Fruit fly (Drosophila melanogaster) whole organism, embryonic: ENCODE data around the gene CG45676.

Experiments
- CG10147 ChIP-seq: fragments of 200-800 bp; sonication (Bioruptor generic); optimal IDR thresholded peaks from 2 replicates; lab custom pipeline; 2019; ENCODE audit warnings: missing biosample characterization, mild to moderate bottlenecking, missing genetic modification characterization, moderate library complexity
- CG11504 ChIP-seq: fragments of 200-800 bp; sonication (Bioruptor generic); optimal IDR thresholded peaks from 3 replicates; lab custom pipeline; 2019; ENCODE audit warnings: missing biosample characterization, mild to moderate bottlenecking, missing genetic modification characterization, moderate library complexity
- CG12391 ChIP-seq: fragments of 200-800 bp; sonication (Bioruptor generic); optimal IDR thresholded peaks from 3 replicates; lab custom pipeline; 2018; ENCODE audit warnings: missing biosample characterization, mild to moderate bottlenecking, missing genetic modification characterization, moderate library complexity
- CG13287 ChIP-seq: fragments of 200-800 bp; sonication (Bioruptor generic); IDR thresholded peaks from 2 replicates; pipeline ENCODE4 v1.3.6; 2022; ENCODE audit warnings: missing biosample characterization, missing genetic modification characterization; ENCODE audit not compliant: partially characterized antibody
- CG14014 ChIP-seq: fragments of 200-800 bp; sonication (Bioruptor generic); IDR thresholded peaks from 2 replicates; pipeline ENCODE4 v1.3.6; 2022; ENCODE audit warnings: missing biosample characterization, missing genetic modification characterization
- CG14860 ChIP-seq: fragments of 200-800 bp; sonication (Bioruptor generic); IDR thresholded peaks from 3 replicates; pipeline ENCODE4 v1.3.6; 2022; ENCODE audit warnings: missing biosample characterization, missing genetic modification characterization; ENCODE audit not compliant: partially characterized antibody
- CG15269 ChIP-seq: fragments of 200-800 bp; sonication (Bioruptor generic); optimal IDR thresholded peaks from 2 replicates; lab custom pipeline; 2018; ENCODE audit warnings: missing biosample characterization, mild to moderate bottlenecking, missing genetic modification characterization, moderate library complexity
- CG1603 ChIP-seq: fragments of 200-800 bp; sonication (Bioruptor generic); optimal IDR thresholded peaks from 2 replicates; lab custom pipeline; 2019; ENCODE audit warnings: missing biosample characterization, mild to moderate bottlenecking, missing genetic modification characterization, moderate library complexity
- CG31224 ChIP-seq: fragments of 200-800 bp; sonication (Bioruptor generic); IDR thresholded peaks from 2 replicates; pipeline ENCODE4 v1.3.6; 2022; ENCODE audit warnings: missing biosample characterization, missing genetic modification characterization
- CG3281 ChIP-seq: fragments of 200-800 bp; sonication (Bioruptor generic); optimal IDR thresholded peaks from 3 replicates; lab custom pipeline; 2017; ENCODE audit warnings: missing biosample characterization, mild to moderate bottlenecking, missing genetic modification characterization
- CG3838 ChIP-seq: fragments of 200-800 bp; sonication (Bioruptor generic); optimal IDR thresholded peaks from 3 replicates; lab custom pipeline; 2016; ENCODE audit warnings: missing biosample characterization, missing genetic modification characterization
- CG42726 ChIP-seq: fragments of 200-800 bp; sonication (Bioruptor generic); IDR thresholded peaks from 2 replicates; pipeline ENCODE4 v1.3.6; 2022; ENCODE audit warnings: missing biosample characterization, missing genetic modification characterization; ENCODE audit not compliant: partially characterized antibody
- CG6791 ChIP-seq: fragments of 200-800 bp; sonication (Bioruptor generic); IDR thresholded peaks from 3 replicates; pipeline ENCODE4 v1.3.6; 2022; ENCODE audit warnings: missing biosample characterization, missing genetic modification characterization; ENCODE audit not compliant: partially characterized antibody
- CG7786 ChIP-seq: fragments of 200-800 bp; sonication (Bioruptor generic); optimal IDR thresholded peaks from 2 replicates; lab custom pipeline; 2016; ENCODE audit warnings: missing biosample characterization, missing genetic modification characterization
- CG7963 ChIP-seq: fragments of 200-800 bp; sonication (Bioruptor generic); IDR thresholded peaks from 3 replicates; pipeline ENCODE4 v1.3.6; 2022; ENCODE audit warnings: missing biosample characterization, missing genetic modification characterization; ENCODE audit not compliant: partially characterized antibody
- CG8089 ChIP-seq: fragments of 200-800 bp; sonication (Bioruptor generic); optimal IDR thresholded peaks from 3 replicates; lab custom pipeline; 2016; ENCODE audit warnings: missing biosample characterization, missing genetic modification characterization
- CG8924 ChIP-seq: fragments of 200-800 bp; optimal IDR thresholded peaks from 3 replicates; lab custom pipeline; 2019; ENCODE audit warnings: missing biosample characterization, mild to moderate bottlenecking, missing genetic modification characterization, moderate library complexity
- D19A ChIP-seq: fragments of 200-800 bp; optimal IDR thresholded peaks from 3 replicates; lab custom pipeline; 2019; ENCODE audit warnings: missing biosample characterization, mild to moderate bottlenecking, missing genetic modification characterization, moderate library complexity
- Doc2 ChIP-seq: fragments of 200-800 bp; sonication (Bioruptor generic); IDR thresholded peaks from 2 replicates; pipeline ENCODE4 v1.3.6; 2022; ENCODE audit warnings: missing biosample characterization, missing genetic modification characterization
- HLH54F ChIP-seq: fragments of 200-800 bp; sonication (Bioruptor generic); optimal IDR thresholded peaks from 3 replicates; lab custom pipeline; 2016; ENCODE audit warnings: missing biosample characterization, missing genetic modification characterization
- Kr ChIP-seq: fragments of 200-800 bp; sonication (Bioruptor generic); optimal IDR thresholded peaks from 2 replicates; lab custom pipeline; 2017; ENCODE audit warnings: missing biosample characterization, mild to moderate bottlenecking, missing genetic modification characterization
- MESR4 ChIP-seq: fragments of 200-800 bp; sonication (Bioruptor generic); optimal IDR thresholded peaks from 2 replicates; lab custom pipeline; 2018; ENCODE audit warnings: missing biosample characterization, mild to moderate bottlenecking, missing genetic modification characterization, moderate library complexity
- Mad ChIP-seq: fragments of 200-800 bp; sonication (Bioruptor generic); optimal IDR thresholded peaks from 2 replicates; lab custom pipeline; 2016; ENCODE audit warnings: missing biosample characterization, missing genetic modification characterization
- Myb ChIP-seq: fragments of 200-800 bp; sonication (Bioruptor generic); optimal IDR thresholded peaks from 2 replicates; lab custom pipeline; 2016; ENCODE audit warnings: missing biosample characterization, missing genetic modification characterization
- NFAT ChIP-seq: fragments of 200-800 bp; sonication (Bioruptor generic); IDR thresholded peaks from 2 replicates; pipeline ENCODE4 v1.3.6; 2022; ENCODE audit warnings: missing biosample characterization, missing genetic modification characterization
- PHDP ChIP-seq: fragments of 200-800 bp; sonication (Bioruptor generic); optimal IDR thresholded peaks from 3 replicates; lab custom pipeline; 2018; ENCODE audit warnings: missing biosample characterization, mild to moderate bottlenecking, missing genetic modification characterization, moderate library complexity
- Vsx1 ChIP-seq: fragments of 200-800 bp; sonication (Bioruptor generic); optimal IDR thresholded peaks from 2 replicates; lab custom pipeline; 2017; ENCODE audit warnings: missing biosample characterization, mild to moderate bottlenecking, missing genetic modification characterization, missing genetic modification reagents
- amos ChIP-seq: fragments of 200-800 bp; sonication (Bioruptor generic); IDR thresholded peaks from 2 replicates; pipeline ENCODE4 v1.3.6; 2022; ENCODE audit warnings: missing biosample characterization, missing genetic modification characterization; ENCODE audit not compliant: partially characterized antibody
- chinmo ChIP-seq: fragments of 200-800 bp; sonication (Bioruptor generic); IDR thresholded peaks from 4 replicates; pipeline ENCODE4 v1.3.6; 2022; ENCODE audit warnings: missing biosample characterization, missing genetic modification characterization; ENCODE audit not compliant: partially characterized antibody
- dysf ChIP-seq: fragments of 200-800 bp; sonication (Bioruptor generic); IDR thresholded peaks from 3 replicates; pipeline ENCODE4 v1.3.6; 2022; ENCODE audit warnings: missing biosample characterization, missing genetic modification characterization
- esg ChIP-seq: fragments of 200-800 bp; sonication (Bioruptor generic); conservative IDR thresholded peaks from 2 replicates; pipeline ENCODE4 v1.3.6; 2022; ENCODE audit warnings: missing biosample characterization, missing genetic modification characterization
- fd96Cb ChIP-seq: fragments of 200-800 bp; sonication (Bioruptor generic); optimal IDR thresholded peaks from 2 replicates; lab custom pipeline; 2018; ENCODE audit warnings: missing biosample characterization, mild to moderate bottlenecking, missing genetic modification characterization, moderate library complexity
- ftz-f1 ChIP-seq: fragments of 200-800 bp; sonication (Bioruptor generic); optimal IDR thresholded peaks from 2 replicates; lab custom pipeline; 2016; ENCODE audit warnings: missing biosample characterization, missing genetic modification characterization
- fu2 ChIP-seq: fragments of 200-800 bp; sonication (Bioruptor generic); optimal IDR thresholded peaks from 2 replicates; lab custom pipeline; 2016; ENCODE audit warnings: missing biosample characterization, missing genetic modification characterization
- gro ChIP-seq: fragments of 200-800 bp; sonication (Bioruptor generic); optimal IDR thresholded peaks from 2 replicates; lab custom pipeline; 2016; ENCODE audit warnings: missing biosample characterization, missing genetic modification characterization
- gt ChIP-seq: fragments of 200-800 bp; sonication (Bioruptor generic); IDR thresholded peaks from 2 replicates; pipeline ENCODE4 v1.3.6; 2022; ENCODE audit warnings: missing biosample characterization, missing genetic modification characterization
- hb ChIP-seq: fragments of 200-800 bp; sonication (Bioruptor generic); IDR thresholded peaks from 3 replicates; pipeline ENCODE4 v1.3.6; 2022; ENCODE audit warnings: missing biosample characterization, missing genetic modification characterization; ENCODE audit not compliant: partially characterized antibody
- hbn ChIP-seq: fragments of 200-800 bp; sonication (Bioruptor generic); IDR thresholded peaks from 2 replicates; pipeline ENCODE4 v1.3.6; 2022; ENCODE audit warnings: missing biosample characterization, missing genetic modification characterization; ENCODE audit not compliant: partially characterized antibody
- inv ChIP-seq: fragments of 200-800 bp; sonication (Bioruptor generic); IDR thresholded peaks from 2 replicates; pipeline ENCODE4 v1.3.6; 2022; ENCODE audit warnings: missing biosample characterization, missing genetic modification characterization; ENCODE audit not compliant: partially characterized antibody
- pros ChIP-seq: fragments of 200-800 bp; sonication (Bioruptor generic); optimal IDR thresholded peaks from 3 replicates; lab custom pipeline; 2019; ENCODE audit warnings: missing biosample characterization, mild to moderate bottlenecking, missing genetic modification characterization, moderate library complexity
- pzg ChIP-seq: fragments of 200-800 bp; sonication (Bioruptor generic); optimal IDR thresholded peaks from 3 replicates; lab custom pipeline; 2018; ENCODE audit warnings: missing biosample characterization, mild to moderate bottlenecking, missing genetic modification characterization, moderate library complexity
- slbo ChIP-seq: fragments of 200-800 bp; sonication (Bioruptor generic); IDR thresholded peaks from 2 replicates; pipeline ENCODE4 v1.3.6; 2022; ENCODE audit warnings: missing biosample characterization, missing genetic modification characterization
- ssp ChIP-seq: fragments of 200-800 bp; sonication (Bioruptor generic); IDR thresholded peaks from 2 replicates; pipeline ENCODE4 v1.3.6; 2022; ENCODE audit warnings: missing biosample characterization, missing genetic modification characterization
- stc ChIP-seq: fragments of 200-800 bp; sonication (Bioruptor generic); IDR thresholded peaks from 2 replicates; pipeline ENCODE4 v1.3.6; 2022; ENCODE audit warnings: missing biosample characterization, missing genetic modification characterization
- tll ChIP-seq, 2 experiments: fragments of 200-800 bp in 1 of 2; fragments of >200 bp in 1 of 2; sonication (Bioruptor generic) in 1 of 2; optimal IDR thresholded peaks; 2 replicates each; lab custom pipeline; 2017 to 2019; ENCODE audit warnings: missing biosample characterization in 2 of 2, missing genetic modification characterization in 2 of 2, mild to moderate bottlenecking in 1 of 2, moderate library complexity in 1 of 2
- tna ChIP-seq: fragments of 200-800 bp; sonication (Bioruptor generic); IDR thresholded peaks from 2 replicates; pipeline ENCODE4 v1.3.6; 2022; ENCODE audit warnings: missing biosample characterization, missing genetic modification characterization; ENCODE audit not compliant: partially characterized antibody
- trem ChIP-seq: fragments of 200-800 bp; optimal IDR thresholded peaks from 3 replicates; lab custom pipeline; 2019; ENCODE audit warnings: missing biosample characterization, mild to moderate bottlenecking, missing genetic modification characterization, moderate library complexity
- trh ChIP-seq: fragments of 200-800 bp; sonication (Bioruptor generic); optimal IDR thresholded peaks from 2 replicates; lab custom pipeline; 2016; ENCODE audit warnings: missing biosample characterization, missing genetic modification characterization
- vvl ChIP-seq: fragments of 200-800 bp; sonication (Bioruptor generic); IDR thresholded peaks from 2 replicates; pipeline ENCODE4 v1.3.6; 2022; ENCODE audit warnings: missing biosample characterization, missing genetic modification characterization

Gene CG45676

DNA sequence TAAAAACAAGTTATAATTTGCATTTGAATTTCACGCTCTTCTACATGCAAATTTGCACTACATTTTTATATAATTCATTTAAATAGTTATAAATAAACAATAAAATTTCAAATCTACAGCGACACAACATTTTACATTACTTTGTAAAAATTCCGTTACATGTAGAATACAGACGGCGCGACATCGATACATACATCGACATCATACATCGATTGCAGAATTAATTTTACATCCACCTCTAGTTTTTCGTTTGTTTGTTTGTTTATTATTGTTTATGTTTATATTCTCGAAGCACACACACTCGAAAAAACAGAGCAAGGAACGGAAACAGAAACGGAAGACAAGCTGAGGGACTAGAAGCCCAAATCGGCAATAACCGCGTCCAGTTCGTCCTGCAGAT is 18.8 kb downstream of the CG45676 start, which contains the start of gene CG17230 (continued):
- TF ChIP-seq gro (GFP tag; lab: Kevin White, UChicago): peak; percentile 1
- peak; percentile 28; the same call in 1 of the 2 replicates for TF ChIP-seq tna (GFP tag; lab: Robert Waterston, UW)
- TF ChIP-seq CG14860 (GFP tag; lab: Robert Waterston, UW): peak; percentile 72; the same call in 2 of the 3 replicates
- no peak for TF ChIP-seq fu2 (GFP tag; lab: Kevin White, UChicago)
- TF ChIP-seq vvl: 0 out of 2 replicates have a peak, but pooled peaks have one; percentile 8
- no peak for TF ChIP-seq CG14014 (GFP tag; lab: Robert Waterston, UW)
- TF ChIP-seq CG3281 (GFP tag; lab: Kevin White, UChicago): no peak
- TF ChIP-seq D19A (tag; lab: Kevin White, UChicago): no peak
- no peak for TF ChIP-seq HLH54F (GFP tag; lab: Kevin White, UChicago)
- TF ChIP-seq MESR4 (GFP tag; lab: Kevin White, UChicago): peak; percentile 32
- TF ChIP-seq slbo (GFP tag; lab: Robert Waterston, UW): peak; percentile 10; the same call in 1 of the 2 replicates
- peak; percentile 72 for TF ChIP-seq CG3838 (GFP tag; lab: Kevin White, UChicago)
- no peak for TF ChIP-seq Kr
- TF ChIP-seq trh (GFP tag; lab: Kevin White, UChicago): no peak
- no peak for TF ChIP-seq CG15269 (tag; lab: Kevin White, UChicago)
- peak; percentile 60; the same call in 1 of the 4 replicates for TF ChIP-seq chinmo (GFP tag; lab: Robert Waterston, UW)
- TF ChIP-seq CG1603 (tag; lab: Kevin White, UChicago): peak; percentile 38
- TF ChIP-seq CG8924: peak; percentile 71
- TF ChIP-seq CG11504 (tag; lab: Kevin White, UChicago): peak; percentile 31
- peak; percentile 82 for TF ChIP-seq hbn (GFP tag; lab: Robert Waterston, UW)
- TF ChIP-seq trem (tag; lab: Kevin White, UChicago): peak; percentile 38
- peak; percentile 41 for TF ChIP-seq pzg (GFP tag; lab: Kevin White, UChicago)
- no peak for TF ChIP-seq NFAT
- no peak for TF ChIP-seq fd96Cb (tag; lab: Kevin White, UChicago)
- TF ChIP-seq CG7963 (GFP tag; lab: Robert Waterston, UW): peak; percentile 63; the same call in 2 of the 3 replicates
- no peak for TF ChIP-seq CG10147 (GFP tag; lab: Kevin White, UChicago)
- TF ChIP-seq ftz-f1 (GFP tag; lab: Kevin White, UChicago): no peak
- no peak for TF ChIP-seq Mad
- no peak for TF ChIP-seq CG8089
- no peak for TF ChIP-seq stc (GFP tag; lab: Robert Waterston, UW)
- TF ChIP-seq dysf (GFP tag; lab: Robert Waterston, UW): no peak
- TF ChIP-seq Vsx1 (GFP tag; lab: Kevin White, UChicago): no peak
- peak; percentile 76 for TF ChIP-seq inv (GFP tag; lab: Robert Waterston, UW)
- TF ChIP-seq tll (GFP tag; optimal IDR thresholded peaks at IDR 0.05; lab: Kevin White, UChicago): no peak
- TF ChIP-seq CG42726 (GFP tag; lab: Robert Waterston, UW): peak; percentile 51
- no peak for TF ChIP-seq CG7786 (GFP tag; lab: Kevin White, UChicago)
- peak; percentile 64; the same call in 2 of the 3 replicates for TF ChIP-seq hb (GFP tag; lab: Robert Waterston, UW)
- TF ChIP-seq PHDP (tag; lab: Kevin White, UChicago): no peak
- TF ChIP-seq ssp (GFP tag; lab: Robert Waterston, UW): no peak
- peak; percentile 81 for TF ChIP-seq CG6791 (GFP tag; lab: Robert Waterston, UW)
- peak; percentile 89 for TF ChIP-seq amos
- TF ChIP-seq CG13287 (GFP tag; lab: Robert Waterston, UW): peak; percentile 82
- TF ChIP-seq CG12391 (tag; lab: Kevin White, UChicago): no peak
- peak; percentile 74 for TF ChIP-seq Myb (GFP tag; lab: Kevin White, UChicago)
- TF ChIP-seq Doc2: no peak
- TF ChIP-seq esg (GFP tag; lab: Robert Waterston, UW): no peak
- TF ChIP-seq pros (GFP tag; lab: Kevin White, UChicago): no peak
- TF ChIP-seq gt: no peak
- TF ChIP-seq CG31224 (GFP tag; lab: Robert Waterston, UW): no peak
